Worm (Caenorhabditis elegans): ENCODE measurements around the gene vps-33.2.

vps-33.2 gene

ce11 chrII:6566628-6567180 lies 34.3 kb upstream of the vps-33.2 start, which contains the start of the genes F18C5.5 and F18C5.9:
Gene F18C5.5, minus strand, starts transcription at chrII:6566728.
Gene F18C5.9, plus strand, starts transcription at chrII:6567130.
- TF ChIP-seq spr-1 (tag; optimal IDR thresholded peaks at IDR 0.05) (no peak), ctbp-1 (GFP tag; IDR thresholded peaks at IDR 0.05) (no peak), nhr-76 (tag; optimal IDR thresholded peaks at IDR 0.05) (no peak), nhr-28 (tag; optimal IDR thresholded peaks at IDR 0.05) (no peak), ztf-11 (tag; optimal IDR thresholded peaks at IDR 0.05) (no peak), attf-4 (tag; optimal IDR thresholded peaks at IDR 0.05) (no peak), F10B5.3 (tag; optimal IDR thresholded peaks at IDR 0.05) (no peak), fkh-10 (GFP tag; optimal IDR thresholded peaks at IDR 0.05) (no peak), spr-3 (GFP tag; optimal IDR thresholded peaks at IDR 0.05) (no peak)

- TF ChIP-seq zag-1 (tag; optimal IDR thresholded peaks at IDR 0.05) = no peak
- TF ChIP-seq dpl-1 (GFP tag; optimal IDR thresholded peaks at IDR 0.05) = no peak
- no peak for TF ChIP-seq dmd-6 (GFP tag; IDR thresholded peaks at IDR 0.05)
- TF ChIP-seq sdz-12 (GFP tag; optimal IDR thresholded peaks at IDR 0.05) = no peak
- no peak for TF ChIP-seq ceh-44 (GFP tag; IDR thresholded peaks at IDR 0.05)
- no peak for TF ChIP-seq mdl-1 (tag; optimal IDR thresholded peaks at IDR 0.05)
- TF ChIP-seq nhr-237 (tag; optimal IDR thresholded peaks at IDR 0.05) = no peak
- no peak for TF ChIP-seq nhr-10 (tag; optimal IDR thresholded peaks at IDR 0.05)
- TF ChIP-seq ZK546.5 (tag; optimal IDR thresholded peaks at IDR 0.05) = no peak
- TF ChIP-seq egl-27 (tag; optimal IDR thresholded peaks at IDR 0.05) = no peak
- no peak for TF ChIP-seq daf-12 (tag; optimal IDR thresholded peaks at IDR 0.05)
- TF ChIP-seq R02D3.7 (tag; optimal IDR thresholded peaks at IDR 0.05) = no peak
- TF ChIP-seq F26F4.8 (GFP tag; conservative IDR thresholded peaks at IDR 0.05) = no peak
Observed at ce11 chrII:6568707-6569106, 32.3 kb upstream of the vps-33.2 start, which contains the start of gene sra-27. Gene sra-27, plus strand, starts transcription at chrII:6569007.

- TF ChIP-seq ceh-32 (tag; optimal IDR thresholded peaks at IDR 0.05; ENCODE audit: poor library complexity) (no peak), ces-1 (GFP tag; optimal IDR thresholded peaks at IDR 0.05) (no peak), F49E8.2 (tag; optimal IDR thresholded peaks at IDR 0.05; ENCODE audit: borderline replicate concordance) (no peak), Y5F2A.4 (GFP tag; optimal IDR thresholded peaks at IDR 0.05) (no peak), daf-16 (GFP tag; optimal IDR thresholded peaks at IDR 0.05) (no peak), daf-16 (tag; optimal IDR thresholded peaks at IDR 0.05) (no peak), Y105C5A.15 (GFP tag; IDR thresholded peaks at IDR 0.05) (no peak), aha-1 (tag) (no peak), egl-27 (tag; optimal IDR thresholded peaks at IDR 0.05) (no peak), arid-1 (GFP tag; conservative IDR thresholded peaks at IDR 0.05) (no peak), F37D6.2 (tag; optimal IDR thresholded peaks at IDR 0.05) (no peak), lin-15B (tag; optimal IDR thresholded peaks at IDR 0.05) (no peak), D1046.2 (GFP tag; IDR thresholded peaks at IDR 0.05) (no peak), rbr-2 (tag; optimal IDR thresholded peaks at IDR 0.05) (no peak), nhr-42 (GFP tag; IDR thresholded peaks at IDR 0.05) (no peak), nhr-11 (tag; optimal IDR thresholded peaks at IDR 0.05) (no peak), F44E2.7 (GFP tag; IDR thresholded peaks at IDR 0.05) (no peak), nhr-76 (tag; optimal IDR thresholded peaks at IDR 0.05) (no peak), dve-1 (tag; optimal IDR thresholded peaks at IDR 0.05; ENCODE audit: insufficient read depth) (no peak), snpc-4 (tag; optimal IDR thresholded peaks at IDR 0.05) (no peak), zfp-3 (GFP tag; conservative IDR thresholded peaks at IDR 0.05) (no peak)
Observed at ce11 chrII:6573677-6574076, 27.3 kb upstream of the vps-33.2 start, which contains the start of gene sra-28. Gene sra-28, minus strand, starts transcription at chrII:6573777.
